Fruit fly (Drosophila melanogaster): ENCODE results near the gene CG13305.

dm6 chr3L:8660800-8661199, 14.2 kb upstream of the CG13305 start:
- no peak for TF ChIP-seq Gug (GFP tag; IDR thresholded peaks at IDR 0.05)
- no peak for TF ChIP-seq Lpt (GFP tag; optimal IDR thresholded peaks at IDR 0.05)
- no peak for TF ChIP-seq Blimp-1 (GFP tag; optimal IDR thresholded peaks at IDR 0.05)
- no peak for TF ChIP-seq fd85E (GFP tag; optimal IDR thresholded peaks at IDR 0.05)
- TF ChIP-seq topi (GFP tag; optimal IDR thresholded peaks at IDR 0.05), result no peak
- no peak for TF ChIP-seq CG11294 (GFP tag; IDR thresholded peaks at IDR 0.05)
- TF ChIP-seq salr (GFP tag; optimal IDR thresholded peaks at IDR 0.05), result no peak
- TF ChIP-seq CG11762 (GFP tag; optimal IDR thresholded peaks at IDR 0.05; ENCODE audit: insufficient read depth), result no peak
- TF ChIP-seq CG6792 (GFP tag; optimal IDR thresholded peaks at IDR 0.05), result no peak
- no peak for TF ChIP-seq CG6276 (GFP tag; optimal IDR thresholded peaks at IDR 0.05)

Data from whole organism, prepupa.